Fruit fly (Drosophila melanogaster) whole organism, embryonic: ENCODE measurements around the gene PIG-L.

Experiments used
- Aef1 ChIP-seq: fragments of 200-800 bp; sonication (Bioruptor generic); IDR thresholded peaks from 3 replicates; pipeline ENCODE4 v1.3.6; 2022; ENCODE audit warnings: missing biosample characterization, missing genetic modification characterization
- Bgb ChIP-seq: fragments of 200-800 bp; sonication (Bioruptor generic); IDR thresholded peaks from 2 replicates; pipeline ENCODE4 v1.3.6; 2022; ENCODE audit warnings: missing biosample characterization, missing genetic modification characterization; ENCODE audit not compliant: partially characterized antibody
- CG10543 ChIP-seq: fragments of 200-800 bp; sonication (Bioruptor generic); optimal IDR thresholded peaks from 3 replicates; lab custom pipeline; 2017; ENCODE audit warnings: missing biosample characterization, mild to moderate bottlenecking, missing genetic modification characterization, moderate library complexity
- CG11456 ChIP-seq: fragments of 200-800 bp; sonication (Bioruptor generic); IDR thresholded peaks from 3 replicates; pipeline ENCODE4 v1.3.6; 2022; ENCODE audit warnings: missing biosample characterization, missing genetic modification characterization
- CG12744 ChIP-seq: fragments of 200-800 bp; sonication (Bioruptor generic); optimal IDR thresholded peaks from 2 replicates; lab custom pipeline; 2016; ENCODE audit warnings: missing biosample characterization, missing genetic modification characterization
- CG12942 ChIP-seq: fragments of 200-800 bp; sonication (Bioruptor generic); optimal IDR thresholded peaks from 3 replicates; lab custom pipeline; 2016; ENCODE audit warnings: missing biosample characterization, missing genetic modification characterization
- CG13775 ChIP-seq: fragments of 200-800 bp; sonication (Bioruptor generic); optimal IDR thresholded peaks from 3 replicates; lab custom pipeline; 2017; ENCODE audit warnings: missing biosample characterization, mild to moderate bottlenecking, missing genetic modification characterization
- CG14965 ChIP-seq: fragments of 200-800 bp; sonication (Bioruptor generic); optimal IDR thresholded peaks from 2 replicates; lab custom pipeline; 2016; ENCODE audit warnings: missing biosample characterization, missing genetic modification characterization, borderline replicate concordance
- CG16813 ChIP-seq: fragments of 200-800 bp; sonication (Bioruptor generic); IDR thresholded peaks from 3 replicates; pipeline ENCODE4 v1.3.6; 2022; ENCODE audit warnings: missing biosample characterization, missing genetic modification characterization; ENCODE audit not compliant: partially characterized antibody
- CG17361 ChIP-seq: fragments of 200-800 bp; sonication (Bioruptor generic); IDR thresholded peaks from 3 replicates; pipeline ENCODE4 v1.3.6; 2022; ENCODE audit warnings: missing biosample characterization, missing genetic modification characterization
- CG17802 ChIP-seq: fragments of 200-800 bp; sonication (Bioruptor generic); optimal IDR thresholded peaks from 2 replicates; lab custom pipeline; 2018; ENCODE audit warnings: missing biosample characterization, mild to moderate bottlenecking, missing genetic modification characterization, moderate library complexity
- CG18764 ChIP-seq: fragments of 200-800 bp; sonication (Bioruptor generic); optimal IDR thresholded peaks from 3 replicates; lab custom pipeline; 2016; ENCODE audit warnings: missing biosample characterization, missing genetic modification characterization
- CG2202 ChIP-seq: fragments of 200-800 bp; sonication (Bioruptor generic); optimal IDR thresholded peaks from 2 replicates; lab custom pipeline; 2018; ENCODE audit warnings: missing biosample characterization, mild to moderate bottlenecking, missing genetic modification characterization
- CG30020 ChIP-seq: fragments of 200-800 bp; optimal IDR thresholded peaks from 2 replicates; lab custom pipeline; 2019; ENCODE audit warnings: missing biosample characterization, mild to moderate bottlenecking, missing genetic modification characterization, moderate library complexity
- CG30403 ChIP-seq: fragments of 200-800 bp; sonication (Bioruptor generic); optimal IDR thresholded peaks from 3 replicates; lab custom pipeline; 2016; ENCODE audit warnings: missing biosample characterization, missing genetic modification characterization
- CG33557 ChIP-seq: fragments of 200-800 bp; sonication (Bioruptor generic); optimal IDR thresholded peaks from 2 replicates; lab custom pipeline; 2019; ENCODE audit warnings: missing biosample characterization, mild to moderate bottlenecking, missing genetic modification characterization, moderate library complexity
- CG5180 ChIP-seq: fragments of 200-800 bp; sonication (Bioruptor generic); optimal IDR thresholded peaks from 3 replicates; lab custom pipeline; 2017; ENCODE audit warnings: missing biosample characterization, missing genetic modification characterization, mild to moderate bottlenecking, moderate library complexity, missing genetic modification reagents
- CG6254 ChIP-seq: fragments of 200-800 bp; sonication (Bioruptor generic); optimal IDR thresholded peaks from 3 replicates; lab custom pipeline; 2017; ENCODE audit warnings: mild to moderate bottlenecking, missing biosample characterization, missing genetic modification reagents, missing genetic modification characterization
- CG9437 ChIP-seq: fragments of 200-800 bp; sonication (Bioruptor generic); optimal IDR thresholded peaks from 2 replicates; lab custom pipeline; 2018; ENCODE audit warnings: missing biosample characterization, mild to moderate bottlenecking, missing genetic modification characterization
- CG9876 ChIP-seq: fragments of 200-800 bp; sonication (Bioruptor generic); optimal IDR thresholded peaks from 2 replicates; lab custom pipeline; 2016; ENCODE audit warnings: missing biosample characterization, missing genetic modification characterization
- Dll ChIP-seq: fragments of 200-800 bp; sonication (Bioruptor generic); IDR thresholded peaks from 4 replicates; pipeline ENCODE4 v1.3.6; 2022; ENCODE audit warnings: missing biosample characterization, missing genetic modification characterization; ENCODE audit not compliant: partially characterized antibody
- Dref ChIP-seq: fragments of 200-800 bp; sonication (Bioruptor generic); IDR thresholded peaks from 2 replicates; pipeline ENCODE4 v1.3.6; 2022; ENCODE audit warnings: missing biosample characterization, missing genetic modification characterization
- Hsf ChIP-seq: fragments of 200-800 bp; sonication (Bioruptor generic); optimal IDR thresholded peaks from 3 replicates; lab custom pipeline; 2016; ENCODE audit warnings: missing biosample characterization, missing genetic modification characterization
- MBD-R2 ChIP-seq: fragments of 200-800 bp; sonication (Bioruptor generic); IDR thresholded peaks from 2 replicates; pipeline ENCODE4 v1.3.6; 2022; ENCODE audit warnings: missing biosample characterization, missing genetic modification characterization
- MESR4 ChIP-seq: fragments of 200-800 bp; sonication (Bioruptor generic); optimal IDR thresholded peaks from 2 replicates; lab custom pipeline; 2018; ENCODE audit warnings: missing biosample characterization, mild to moderate bottlenecking, missing genetic modification characterization, moderate library complexity
- Med ChIP-seq: fragments of 200-800 bp; sonication (Bioruptor generic); peaks from one replicate; lab custom pipeline; 2016; ENCODE audit warnings: missing biosample characterization, missing genetic modification characterization, mild to moderate bottlenecking, inconsistent platforms, moderate library complexity
- NFAT ChIP-seq: fragments of 200-800 bp; sonication (Bioruptor generic); IDR thresholded peaks from 2 replicates; pipeline ENCODE4 v1.3.6; 2022; ENCODE audit warnings: missing biosample characterization, missing genetic modification characterization
- cad ChIP-seq: fragments of >200 bp; optimal IDR thresholded peaks from 2 replicates; lab custom pipeline; 2017; ENCODE audit warnings: missing biosample characterization, missing genetic modification characterization
- cas ChIP-seq: fragments of 200-800 bp; sonication (Bioruptor generic); IDR thresholded peaks from 2 replicates; pipeline ENCODE4 v1.3.6; 2022; ENCODE audit warnings: missing biosample characterization, missing genetic modification characterization
- cg ChIP-seq: fragments of 200-800 bp; sonication (Bioruptor generic); optimal IDR thresholded peaks from 3 replicates; lab custom pipeline; 2019; ENCODE audit warnings: missing biosample characterization, mild to moderate bottlenecking, missing genetic modification characterization, moderate library complexity
- ci ChIP-seq: fragments of 200-800 bp; sonication (Bioruptor generic); IDR thresholded peaks from 3 replicates; pipeline ENCODE4 v1.3.6; 2022; ENCODE audit warnings: missing biosample characterization, missing genetic modification characterization
- crp ChIP-seq, 2 experiments: fragments of 200-800 bp; sonication (Bioruptor generic); optimal IDR thresholded peaks; 2 replicates in 1 of 2; 3 replicates in 1 of 2; lab custom pipeline; 2017; ENCODE audit warnings: missing biosample characterization in 2 of 2, missing genetic modification characterization in 2 of 2, mild to moderate bottlenecking in 1 of 2, moderate library complexity in 1 of 2
- dpn ChIP-seq, 2 experiments: fragments of 200-800 bp; sonication (Bioruptor generic); optimal IDR thresholded peaks; 3 replicates each; lab custom pipeline; 2016; ENCODE audit warnings: missing biosample characterization in 2 of 2, missing genetic modification characterization in 2 of 2
- grau ChIP-seq: fragments of 200-800 bp; optimal IDR thresholded peaks from 3 replicates; lab custom pipeline; 2019; ENCODE audit warnings: missing biosample characterization, mild to moderate bottlenecking, missing genetic modification characterization, moderate library complexity
- hb ChIP-seq: fragments of 200-800 bp; sonication (Bioruptor generic); IDR thresholded peaks from 3 replicates; pipeline ENCODE4 v1.3.6; 2022; ENCODE audit warnings: missing biosample characterization, missing genetic modification characterization; ENCODE audit not compliant: partially characterized antibody
- lbe ChIP-seq: fragments of 200-800 bp; sonication (Bioruptor generic); optimal IDR thresholded peaks from 2 replicates; lab custom pipeline; 2016; ENCODE audit warnings: missing biosample characterization, mild to moderate bottlenecking, missing genetic modification characterization
- lilli ChIP-seq: fragments of 200-800 bp; sonication (Bioruptor generic); optimal IDR thresholded peaks from 3 replicates; lab custom pipeline; 2016; ENCODE audit warnings: missing biosample characterization, missing genetic modification characterization
- lola ChIP-seq, 3 experiments: fragments of >200 bp in 2 of 3; fragments of 200-800 bp in 1 of 3; sonication (Bioruptor generic) in 1 of 3; optimal IDR thresholded peaks; 2 replicates each; lab custom pipeline; 2017 to 2019; ENCODE audit warnings: missing biosample characterization in 3 of 3, missing genetic modification characterization in 3 of 3, mild to moderate bottlenecking in 1 of 3, moderate library complexity in 1 of 3
- p53 ChIP-seq: fragments of 200-800 bp; sonication (Bioruptor generic); optimal IDR thresholded peaks from 2 replicates; lab custom pipeline; 2016; ENCODE audit warnings: missing biosample characterization, missing genetic modification characterization
- pzg ChIP-seq: fragments of 200-800 bp; sonication (Bioruptor generic); optimal IDR thresholded peaks from 3 replicates; lab custom pipeline; 2018; ENCODE audit warnings: missing biosample characterization, mild to moderate bottlenecking, missing genetic modification characterization, moderate library complexity
- repo ChIP-seq: fragments of 200-800 bp; sonication (Bioruptor generic); optimal IDR thresholded peaks from 2 replicates; lab custom pipeline; 2016; ENCODE audit warnings: missing biosample characterization, missing genetic modification characterization
- salm ChIP-seq: fragments of 200-800 bp; sonication (Bioruptor generic); optimal IDR thresholded peaks from 2 replicates; lab custom pipeline; 2018; ENCODE audit warnings: missing biosample characterization, mild to moderate bottlenecking, missing genetic modification characterization
- sens-2 ChIP-seq: fragments of 200-800 bp; sonication (Bioruptor generic); IDR thresholded peaks from 2 replicates; pipeline ENCODE4 v1.3.6; 2022; ENCODE audit warnings: missing biosample characterization, missing genetic modification characterization
- slp2 ChIP-seq: fragments of 200-800 bp; sonication (Bioruptor generic); optimal IDR thresholded peaks from 2 replicates; lab custom pipeline; 2016; ENCODE audit warnings: missing biosample characterization, missing genetic modification characterization
- stwl ChIP-seq: fragments of 200-800 bp; sonication (Bioruptor generic); optimal IDR thresholded peaks from 3 replicates; lab custom pipeline; 2018; ENCODE audit warnings: missing biosample characterization, mild to moderate bottlenecking, missing genetic modification characterization, moderate library complexity
- tll ChIP-seq, 2 experiments: fragments of 200-800 bp in 1 of 2; fragments of >200 bp in 1 of 2; sonication (Bioruptor generic) in 1 of 2; optimal IDR thresholded peaks; 2 replicates each; lab custom pipeline; 2017 to 2019; ENCODE audit warnings: missing biosample characterization in 2 of 2, missing genetic modification characterization in 2 of 2, mild to moderate bottlenecking in 1 of 2, moderate library complexity in 1 of 2
- wek ChIP-seq: fragments of 200-800 bp; sonication (Bioruptor generic); optimal IDR thresholded peaks from 3 replicates; lab custom pipeline; 2018; ENCODE audit warnings: missing biosample characterization, mild to moderate bottlenecking, missing genetic modification characterization, moderate library complexity

PIG-L gene

dm6 chr3R:20035887-20036286 lies 14.7 kb upstream of the PIG-L start, which contains the start of gene Regnase-1 (continued):
- TF ChIP-seq CG18764 = peak; percentile 89
- TF ChIP-seq salm (tag; lab: Kevin White, UChicago) = peak; percentile 93
- peak; percentile 98 for TF ChIP-seq Bgb (GFP tag; lab: Robert Waterston, UW)
- TF ChIP-seq CG14965 (GFP tag; lab: Kevin White, UChicago) = peak; percentile 50
- TF ChIP-seq CG12744 (GFP tag; lab: Kevin White, UChicago) = peak; percentile 90
- TF ChIP-seq CG17361 = peak; percentile 87
- peak; percentile 75 for TF ChIP-seq cas (GFP tag; lab: Robert Waterston, UW)

dm6 chr3R:20031764-20032079 lies 10.6 kb upstream of the PIG-L start, which contains the start of gene idc:
Gene idc, plus strand, starts transcription at chr3R:20031823.
- TF ChIP-seq repo (GFP tag; lab: Kevin White, UChicago) (no peak), p53 (GFP tag; lab: Kevin White, UChicago) (no peak), cad (GFP tag; lab: Kevin White, UChicago) (peak; percentile 20), MESR4 (GFP tag; lab: Kevin White, UChicago) (peak; percentile 63), Dref (GFP tag; lab: Robert Waterston, UW) (0 out of 2 replicates have a peak, but pooled peaks have one; percentile 25), pzg (GFP tag; lab: Kevin White, UChicago) (peak; percentile 10), CG30403 (GFP tag; lab: Kevin White, UChicago) (peak; percentile 45), sens-2 (no peak), CG33557 (GFP tag; lab: Kevin White, UChicago) (no peak), CG13775 (GFP tag; lab: Kevin White, UChicago) (peak; percentile 69), CG9437 (GFP tag; lab: Kevin White, UChicago) (peak; percentile 47), MBD-R2 (GFP tag; lab: Robert Waterston, UW) (peak; percentile 59), Med (GFP tag; lab: Kevin White, UChicago) (peak; percentile 71), wek (peak; percentile 93), grau (tag; lab: Kevin White, UChicago) (no peak), NFAT (GFP tag; lab: Robert Waterston, UW) (peak; percentile 41; the same call in 1 of the 2 replicates), ci (peak; percentile 53; the same call in 2 of the 3 replicates), Dll (GFP tag; lab: Robert Waterston, UW) (0 out of 4 replicates have a peak, but pooled peaks have one; percentile 16), CG17802 (tag; lab: Kevin White, UChicago) (peak; percentile 32), hb (GFP tag; lab: Robert Waterston, UW) (no peak), crp (GFP tag; optimal IDR thresholded peaks at IDR 0.05; lab: Kevin White, UChicago) (no peak), lola (GFP tag; optimal IDR thresholded peaks at IDR 0.05; lab: Kevin White, UChicago) (no peak), CG6254 (GFP tag; lab: Kevin White, UChicago) (peak; percentile 99), CG11456 (GFP tag; lab: Robert Waterston, UW) (0 out of 3 replicates have a peak, but pooled peaks have one; percentile 59), Aef1 (GFP tag; lab: Robert Waterston, UW) (no peak), CG10543 (GFP tag; lab: Kevin White, UChicago) (no peak), CG30020 (peak; percentile 83)
- TF ChIP-seq, all 482 proteins: peak for 17

- TF ChIP-seq CG5180 = no peak
- peak; percentile 64 for TF ChIP-seq CG12942 (GFP tag; lab: Kevin White, UChicago)
- no peak for TF ChIP-seq cg (GFP tag; lab: Kevin White, UChicago)
- TF ChIP-seq CG9876 = no peak
- peak in 1 of 2 experiments; percentile 0 for TF ChIP-seq tll (GFP tag; optimal IDR thresholded peaks at IDR 0.05; lab: Kevin White, UChicago)
- peak; percentile 28 for TF ChIP-seq CG2202 (tag; lab: Kevin White, UChicago)
- peak; percentile 27 for TF ChIP-seq slp2 (GFP tag; lab: Kevin White, UChicago)
- TF ChIP-seq CG16813 (GFP tag; lab: Robert Waterston, UW) = no peak
- peak; percentile 66 for TF ChIP-seq lilli (GFP tag; lab: Kevin White, UChicago)
- TF ChIP-seq stwl (tag; lab: Kevin White, UChicago) = peak; percentile 15
- TF ChIP-seq lbe = no peak
- peak; percentile 67 for TF ChIP-seq Hsf
- peak; percentile 58 for TF ChIP-seq dpn (GFP tag; optimal IDR thresholded peaks at IDR 0.05; lab: Kevin White, UChicago)
Measured at dm6 chr3R:20031043-20031763, 10.1 kb upstream of the PIG-L start, which contains the start of gene trem. Gene trem, minus strand, starts transcription at chr3R:20031309.
